Fruit fly (Drosophila melanogaster) whole organism, embryonic: ENCODE results near the gene CG10068.

Source experiments
- CG12071 ChIP-seq: fragments of 200-800 bp; sonication (Bioruptor generic); optimal IDR thresholded peaks from 3 replicates; lab custom pipeline; 2018; ENCODE audit warnings: missing biosample characterization, mild to moderate bottlenecking, missing genetic modification characterization
- CG16863 ChIP-seq: fragments of 200-800 bp; sonication (Bioruptor generic); optimal IDR thresholded peaks from 3 replicates; lab custom pipeline; 2016; ENCODE audit warnings: missing biosample characterization, missing genetic modification characterization
- CG30403 ChIP-seq: fragments of 200-800 bp; sonication (Bioruptor generic); optimal IDR thresholded peaks from 3 replicates; lab custom pipeline; 2016; ENCODE audit warnings: missing biosample characterization, missing genetic modification characterization
- chn ChIP-seq: fragments of 200-800 bp; sonication (Bioruptor generic); optimal IDR thresholded peaks from 2 replicates; lab custom pipeline; 2016; ENCODE audit warnings: missing biosample characterization, missing genetic modification characterization
- nerfin-1 ChIP-seq: fragments of 200-800 bp; sonication (Bioruptor generic); optimal IDR thresholded peaks from 3 replicates; lab custom pipeline; 2019; ENCODE audit warnings: missing biosample characterization, mild to moderate bottlenecking, missing genetic modification characterization, moderate library complexity
- pfk ChIP-seq: fragments of 200-800 bp; sonication (Bioruptor generic); optimal IDR thresholded peaks from 2 replicates; lab custom pipeline; 2018; ENCODE audit warnings: missing biosample characterization, mild to moderate bottlenecking, missing genetic modification characterization, moderate library complexity
- psq ChIP-seq: fragments of 200-800 bp; sonication (Bioruptor generic); optimal IDR thresholded peaks from 2 replicates; lab custom pipeline; 2017; ENCODE audit warnings: missing biosample characterization, missing genetic modification characterization

DNA sequence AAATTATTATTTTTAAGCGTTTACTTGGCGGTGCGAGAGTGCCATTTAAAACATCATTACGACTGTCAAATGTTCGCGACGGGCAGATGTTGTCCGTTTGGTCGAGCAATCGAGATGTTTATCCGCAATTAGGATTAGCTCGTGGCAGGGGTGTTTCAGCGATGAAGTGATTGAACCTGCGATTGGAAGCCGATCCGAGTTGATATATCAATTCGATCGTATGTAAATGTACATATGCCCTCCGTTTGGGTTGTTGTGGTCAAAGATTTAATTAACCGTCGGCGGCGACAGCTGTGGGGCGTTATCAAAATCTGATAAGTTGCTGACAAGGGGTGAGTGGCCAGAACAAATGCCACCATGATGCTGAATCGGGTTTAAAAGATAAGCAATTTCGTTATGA is 14.8 kb upstream of the CG10068 start:
- TF ChIP-seq CG30403 (GFP tag; lab: Kevin White, UChicago) (no peak), nerfin-1 (tag; lab: Kevin White, UChicago) (no peak), CG12071 (GFP tag; lab: Kevin White, UChicago) (no peak), pfk (no peak), chn (no peak), CG16863 (GFP tag; lab: Kevin White, UChicago) (no peak), psq (GFP tag; lab: Kevin White, UChicago) (no peak)
